Worm (Caenorhabditis elegans): ENCODE results near the gene Y37H2A.13.

Y37H2A.13 gene

DNA sequence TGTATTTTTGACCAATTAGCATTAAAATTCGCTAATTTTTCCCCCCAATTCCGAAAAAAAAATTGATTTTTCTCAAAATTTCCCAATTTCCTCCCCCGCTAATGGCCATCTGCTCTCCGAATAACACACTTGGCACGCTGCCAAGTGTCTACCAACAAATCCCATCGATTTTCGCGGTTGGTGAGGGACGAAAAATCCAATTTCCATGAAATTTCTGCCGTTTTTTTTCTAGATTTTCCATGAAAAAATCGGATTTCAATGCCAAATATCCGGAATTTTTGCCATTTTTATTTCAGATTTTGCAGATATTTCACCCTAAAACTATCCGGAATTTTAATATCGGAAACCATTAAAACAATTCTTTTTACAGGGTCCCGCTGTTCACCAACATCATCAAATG, 33.2 kb upstream of the Y37H2A.13 start:
- TF ChIP-seq T26A5.8 (tag; optimal IDR thresholded peaks at IDR 0.05): no peak
- TF ChIP-seq B0035.1 (tag; optimal IDR thresholded peaks at IDR 0.05): no peak
- no peak for TF ChIP-seq Y53G8AR.9 (GFP tag; conservative IDR thresholded peaks at IDR 0.05)
- TF ChIP-seq lin-26 (GFP tag; IDR thresholded peaks at IDR 0.05): no peak
- no peak for TF ChIP-seq ztf-25 (GFP tag; IDR thresholded peaks at IDR 0.05)
- TF ChIP-seq rec-8 (tag; optimal IDR thresholded peaks at IDR 0.05): no peak
- no peak for TF ChIP-seq F23B12.7 (tag; optimal IDR thresholded peaks at IDR 0.05; ENCODE audit: insufficient read depth)
- TF ChIP-seq ztf-18 (tag; optimal IDR thresholded peaks at IDR 0.05): no peak
- TF ChIP-seq egl-18 (GFP tag; IDR thresholded peaks at IDR 0.05): no peak
- TF ChIP-seq K12H6.12 (tag; optimal IDR thresholded peaks at IDR 0.05): no peak
- no peak for TF ChIP-seq egrh-3 (GFP tag; IDR thresholded peaks at IDR 0.05)
- TF ChIP-seq ceh-100 (GFP tag; IDR thresholded peaks at IDR 0.05): no peak
- TF ChIP-seq aptf-2 (GFP tag; conservative IDR thresholded peaks at IDR 0.05): no peak
- TF ChIP-seq nhr-179 (tag; optimal IDR thresholded peaks at IDR 0.05): no peak
- no peak for TF ChIP-seq B0019.2 (GFP tag; conservative IDR thresholded peaks at IDR 0.05)

ce11 chrV:18115054-18115453, 27.6 kb upstream of the Y37H2A.13 start:
- TF ChIP-seq attf-5 (GFP tag; optimal IDR thresholded peaks at IDR 0.05): peak; percentile 13
- peak; percentile 83 for TF ChIP-seq mcd-1 (GFP tag; IDR thresholded peaks at IDR 0.05)
- peak; percentile 93 for TF ChIP-seq cebp-1 (GFP tag; IDR thresholded peaks at IDR 0.05)
- peak; percentile 90 for TF ChIP-seq cebp-1 (tag; optimal IDR thresholded peaks at IDR 0.05)

- TF ChIP-seq F37B4.10 (GFP tag; IDR thresholded peaks at IDR 0.05) (no peak), ztf-18 (tag; optimal IDR thresholded peaks at IDR 0.05) (no peak), ztf-3 (GFP tag; optimal IDR thresholded peaks at IDR 0.05) (no peak), rpc-1 (optimal IDR thresholded peaks at IDR 0.05) (no peak), rpc-1 (tag; optimal IDR thresholded peaks at IDR 0.05) (no peak), C17E4.6 (GFP tag; IDR thresholded peaks at IDR 0.05) (no peak), let-526 (GFP tag; IDR thresholded peaks at IDR 0.05) (no peak), ceh-27 (GFP tag; optimal IDR thresholded peaks at IDR 0.05) (no peak), ceh-58 (GFP tag; IDR thresholded peaks at IDR 0.05) (no peak), athp-1 (tag; optimal IDR thresholded peaks at IDR 0.05) (no peak), T07F8.4 (tag; optimal IDR thresholded peaks at IDR 0.05) (no peak), F57C9.4 (tag; optimal IDR thresholded peaks at IDR 0.05) (no peak), lin-54 (GFP tag; optimal IDR thresholded peaks at IDR 0.05) (no peak), egl-44 (GFP tag; IDR thresholded peaks at IDR 0.05) (no peak), K12H6.12 (tag; optimal IDR thresholded peaks at IDR 0.05) (no peak), madf-10 (tag; optimal IDR thresholded peaks at IDR 0.05) (no peak), zfh-2 (GFP tag; conservative IDR thresholded peaks at IDR 0.05) (no peak), tbp1 (GFP tag; optimal IDR thresholded peaks at IDR 0.05) (no peak)
These were observed 19.0 kb upstream of the Y37H2A.13 start, which contains the start of gene fbxa-107 for ce11 chrV:18123639-18124038. Gene fbxa-107, plus strand, starts transcription at chrV:18123939.

DNA sequence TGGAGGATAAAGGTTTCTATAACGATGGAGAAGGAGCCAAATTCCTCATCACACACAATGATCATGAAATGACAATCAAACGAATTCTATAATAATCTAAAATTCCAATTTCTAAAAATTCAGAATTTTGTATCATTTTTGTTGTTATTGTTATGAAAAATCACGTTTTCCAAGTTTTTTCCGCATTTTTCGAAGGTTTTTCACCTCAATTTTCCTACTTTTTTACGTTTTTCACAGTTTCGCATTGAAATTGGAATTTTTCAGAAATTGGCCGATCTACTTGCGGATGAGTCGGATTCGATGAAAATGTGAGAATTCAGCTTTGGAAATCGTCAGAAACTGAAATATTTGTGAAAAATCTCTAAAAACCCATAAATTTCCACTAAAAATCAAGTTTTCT, 17.6 kb upstream of the Y37H2A.13 start, which contains the start of gene fbxa-210:
Gene fbxa-210 (plus strand): TSS at position 301 of the 400 bp plus-strand sequence.
- no peak for TF ChIP-seq tbx-9 (tag; optimal IDR thresholded peaks at IDR 0.05; ENCODE audit: borderline replicate concordance)
- TF ChIP-seq ceh-40 (GFP tag; IDR thresholded peaks at IDR 0.05): no peak
- TF ChIP-seq akir-1 (GFP tag; optimal IDR thresholded peaks at IDR 0.05): no peak
- no peak for TF ChIP-seq egl-44 (GFP tag; IDR thresholded peaks at IDR 0.05)
- TF ChIP-seq aptf-2 (GFP tag; conservative IDR thresholded peaks at IDR 0.05): no peak
- no peak for TF ChIP-seq ZK185.1 (tag; optimal IDR thresholded peaks at IDR 0.05; ENCODE audit: poor library complexity, severe bottlenecking)
- no peak for TF ChIP-seq chd-7 (tag; optimal IDR thresholded peaks at IDR 0.05)
- TF ChIP-seq snpc-4 (GFP tag; optimal IDR thresholded peaks at IDR 0.05): no peak
- no peak for TF ChIP-seq snpc-4 (tag; optimal IDR thresholded peaks at IDR 0.05)
- no peak for TF ChIP-seq K12H6.12 (tag; optimal IDR thresholded peaks at IDR 0.05)
- no peak for TF ChIP-seq rpc-1 (optimal IDR thresholded peaks at IDR 0.05)
- no peak for TF ChIP-seq rpc-1 (tag; optimal IDR thresholded peaks at IDR 0.05)
- TF ChIP-seq ekl-4 (GFP tag; IDR thresholded peaks at IDR 0.05): no peak

Measured in whole organism, young adult.